Fruit fly (Drosophila melanogaster): ENCODE measurements around the gene CG2082.
A peak's percentile ranks its signal among the peaks of the same experiment; 100 is the strongest.

The CG2082 gene

DNA sequence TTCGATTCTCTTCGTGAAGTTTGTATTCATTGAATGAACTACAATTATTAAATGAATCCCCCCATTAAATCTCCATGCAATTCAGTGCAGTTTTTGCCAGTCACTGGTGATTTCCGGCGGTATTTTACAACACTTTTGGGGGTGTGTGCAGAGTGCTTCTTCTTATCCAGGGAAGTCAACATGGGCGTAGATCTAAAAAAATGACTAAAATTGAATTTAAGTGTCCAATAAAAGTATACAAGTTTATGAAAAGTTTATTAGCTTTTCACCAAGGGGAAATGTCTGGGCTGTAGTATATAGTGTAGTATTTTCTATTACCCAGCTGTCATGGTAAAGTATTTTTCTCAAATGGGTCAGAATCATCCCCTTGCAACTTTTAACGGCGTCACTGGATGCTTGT is 10.6 kb upstream of the CG2082 start, which contains the start of gene Hpf1 (continued):
- TF ChIP-seq CG4707 (GFP tag; optimal IDR thresholded peaks at IDR 0.05): peak; percentile 85
- peak; percentile 58 to 81 for TF ChIP-seq insv (GFP tag; optimal IDR thresholded peaks at IDR 0.05)

DNA sequence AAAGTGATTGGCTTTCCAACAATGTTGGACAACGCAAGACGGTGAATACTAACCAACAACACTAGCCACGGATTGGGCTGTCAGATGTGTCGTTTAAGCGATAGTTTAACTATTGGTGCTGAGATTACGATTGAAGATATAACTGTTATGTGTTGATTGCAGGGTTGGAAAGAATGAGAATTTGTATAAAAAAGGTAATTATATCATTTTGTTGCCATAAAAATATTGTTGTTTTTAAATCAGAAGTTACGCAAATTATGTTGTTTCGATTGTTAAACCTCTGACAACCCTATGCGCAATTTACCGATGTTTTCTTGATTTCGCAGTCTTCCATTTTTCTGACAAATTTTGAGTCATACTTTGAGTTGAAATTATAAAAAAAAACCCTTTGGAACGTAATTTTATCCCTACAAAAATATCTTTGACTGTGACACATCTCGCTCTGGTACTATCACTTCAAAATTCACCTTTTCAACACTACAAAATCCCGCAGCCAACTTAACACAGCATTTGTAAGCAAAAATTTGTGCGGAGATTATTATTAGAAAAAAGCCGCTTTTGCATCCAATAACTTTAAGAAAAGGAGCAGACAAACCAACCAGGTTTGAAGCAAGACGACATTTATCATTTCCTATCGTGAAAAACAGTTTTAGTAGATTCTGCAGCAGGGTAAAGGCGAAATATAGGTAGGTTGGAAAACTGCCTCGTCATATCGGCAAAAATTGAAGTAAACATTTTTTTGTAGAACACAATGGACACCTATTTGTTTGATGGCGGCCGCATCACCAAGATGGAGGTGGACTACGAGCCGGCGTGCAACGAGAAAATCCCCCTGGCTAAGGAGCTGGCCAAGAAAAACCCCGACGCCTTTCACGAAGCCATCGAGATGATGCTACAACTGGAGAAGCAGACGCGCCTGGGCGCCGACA is 8.4 kb upstream of the CG2082 start, which contains the start of the genes Hat1 and Rpn5:
Gene Hat1 (minus strand): TSS at position 360 of the 929 bp plus-strand sequence.
Gene Rpn5 (plus strand): TSS at position 469 of the 929 bp plus-strand sequence.
- TF ChIP-seq Myb (GFP tag; optimal IDR thresholded peaks at IDR 0.05) (peak; percentile 78), CG7786 (GFP tag; optimal IDR thresholded peaks at IDR 0.05) (peak; percentile 93), unc-4 (GFP tag; IDR thresholded peaks at IDR 0.05; ENCODE audit: partially characterized antibody) (peak; percentile 76; the same call in 1 of the 2 replicates), row (GFP tag; IDR thresholded peaks at IDR 0.05) (peak; percentile 92), CG11723 (GFP tag; optimal IDR thresholded peaks at IDR 0.05) (peak; percentile 57), croc (GFP tag; conservative IDR thresholded peaks at IDR 0.05) (peak; percentile 21; the same call in 1 of the 3 replicates), CG17385 (GFP tag; optimal IDR thresholded peaks at IDR 0.05) (peak; percentile 66), Ssrp (tag; optimal IDR thresholded peaks at IDR 0.05) (peak; percentile 74), sima (GFP tag; optimal IDR thresholded peaks at IDR 0.05) (peak; percentile 71), salm (tag; optimal IDR thresholded peaks at IDR 0.05) (no peak), Adf1 (GFP tag; IDR thresholded peaks at IDR 0.05) (no peak; the same call in 1 of the 2 replicates), CG6813 (GFP tag; optimal IDR thresholded peaks at IDR 0.05) (no peak), Oaz (GFP tag; IDR thresholded peaks at IDR 0.05) (no peak), dpn (GFP tag; optimal IDR thresholded peaks at IDR 0.05) (peak; percentile 89 to 94), CG12659 (GFP tag; optimal IDR thresholded peaks at IDR 0.05) (peak; percentile 87), CG10321 (GFP tag; IDR thresholded peaks at IDR 0.05) (no peak; the same call in 1 of the 2 replicates), Hand (GFP tag; optimal IDR thresholded peaks at IDR 0.05) (no peak), D (optimal IDR thresholded peaks at IDR 0.05) (no peak), D (GFP tag; optimal IDR thresholded peaks at IDR 0.05) (peak; percentile 72), sna (GFP tag; IDR thresholded peaks at IDR 0.05; ENCODE audit: partially characterized antibody) (peak; percentile 77), pzg (GFP tag; optimal IDR thresholded peaks at IDR 0.05) (peak; percentile 58), CG2116 (GFP tag; optimal IDR thresholded peaks at IDR 0.05) (peak; percentile 75), az2 (GFP tag; optimal IDR thresholded peaks at IDR 0.05) (peak; percentile 84), CG6254 (GFP tag; optimal IDR thresholded peaks at IDR 0.05) (no peak), CG6654 (GFP tag; optimal IDR thresholded peaks at IDR 0.05) (peak; percentile 49), CHES-1-like (GFP tag; optimal IDR thresholded peaks at IDR 0.05) (peak; percentile 90), ATbp (GFP tag; optimal IDR thresholded peaks at IDR 0.05) (peak; percentile 48), CG4328 (GFP tag; optimal IDR thresholded peaks at IDR 0.05) (peak; percentile 59), tin (GFP tag; optimal IDR thresholded peaks at IDR 0.05) (peak; percentile 88), MESR4 (GFP tag; optimal IDR thresholded peaks at IDR 0.05) (peak; percentile 35), corto (GFP tag; optimal IDR thresholded peaks at IDR 0.05) (peak; percentile 71), Trl (optimal IDR thresholded peaks at IDR 0.05) (no peak), Trl (GFP tag; optimal IDR thresholded peaks at IDR 0.05) (peak; percentile 93), phol (tag; optimal IDR thresholded peaks at IDR 0.05) (peak; percentile 84), Aef1 (GFP tag; IDR thresholded peaks at IDR 0.05) (peak; percentile 76), Nf-YB (GFP tag; optimal IDR thresholded peaks at IDR 0.05) (peak; percentile 47), Rfx (GFP tag; IDR thresholded peaks at IDR 0.05) (peak; percentile 83), HmgD (GFP tag; optimal IDR thresholded peaks at IDR 0.05) (peak; percentile 88), NC2β (GFP tag; optimal IDR thresholded peaks at IDR 0.05) (peak; percentile 79), wor (GFP tag; IDR thresholded peaks at IDR 0.05) (peak; percentile 58; the same call in 1 of the 2 replicates), chif (GFP tag; optimal IDR thresholded peaks at IDR 0.05) (peak; percentile 89 to 90), CG12219 (GFP tag; optimal IDR thresholded peaks at IDR 0.05) (no peak), fd102C (GFP tag; optimal IDR thresholded peaks at IDR 0.05) (no peak), pnt (GFP tag; optimal IDR thresholded peaks at IDR 0.05) (peak; percentile 88)

All from whole organism, embryonic.